Worm (Caenorhabditis elegans): ENCODE results near the gene skat-1.

DNA sequence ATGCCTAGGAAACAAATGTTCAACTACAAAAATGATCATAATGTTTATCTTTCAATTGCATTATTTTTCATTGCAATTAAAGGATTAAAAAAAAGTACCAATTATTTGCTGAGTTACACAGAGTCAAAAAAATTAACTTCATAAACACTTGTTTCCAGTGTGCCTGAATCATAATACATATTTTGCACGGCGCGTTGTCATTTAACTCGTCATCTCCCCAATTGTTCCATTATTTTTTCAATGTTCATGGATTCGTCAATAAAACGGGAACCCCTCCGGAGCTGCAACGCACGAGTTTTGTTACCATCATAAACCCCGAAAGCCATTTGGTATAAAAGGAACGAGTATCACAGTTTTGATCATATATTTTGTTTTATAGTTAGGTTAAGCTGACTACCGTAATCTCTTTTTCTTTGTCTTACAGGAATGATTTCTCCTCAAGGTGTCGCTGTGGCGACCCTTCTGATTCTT is 20.6 kb upstream of the skat-1 start, which contains the start of gene F59B2.12:
- TF ChIP-seq B0310.2 (tag; optimal IDR thresholded peaks at IDR 0.05) = no peak
- TF ChIP-seq ama-1 (optimal IDR thresholded peaks at IDR 0.05) = no peak
- no peak for TF ChIP-seq aly-1 (tag; optimal IDR thresholded peaks at IDR 0.05)
- TF ChIP-seq flt-1 (GFP tag; IDR thresholded peaks at IDR 0.05) = no peak
- no peak for TF ChIP-seq ceh-36 (tag; optimal IDR thresholded peaks at IDR 0.05)
- no peak for TF ChIP-seq hmbx-1 (tag; optimal IDR thresholded peaks at IDR 0.05)
- TF ChIP-seq pes-1 (GFP tag; IDR thresholded peaks at IDR 0.05) = no peak
- no peak for TF ChIP-seq tbx-37 (GFP tag; conservative IDR thresholded peaks at IDR 0.05)
- no peak for TF ChIP-seq tra-4 (tag; optimal IDR thresholded peaks at IDR 0.05)
- TF ChIP-seq F13C5.2 (tag; optimal IDR thresholded peaks at IDR 0.05) = no peak
- TF ChIP-seq hnd-1 (tag; optimal IDR thresholded peaks at IDR 0.05) = no peak

All from whole organism, early embryonic.